Fruit fly (Drosophila melanogaster) whole organism, embryonic: ENCODE results near the gene Fatp1.

Experiments used
- Antp ChIP-seq: fragments of 200-800 bp; sonication (Bioruptor generic); optimal IDR thresholded peaks from 3 replicates; lab custom pipeline; 2016; ENCODE audit warnings: missing biosample characterization, missing genetic modification characterization
- Asciz ChIP-seq: fragments of 200-800 bp; sonication (Bioruptor generic); optimal IDR thresholded peaks from 2 replicates; lab custom pipeline; 2017; ENCODE audit warnings: missing biosample characterization, mild to moderate bottlenecking, missing genetic modification characterization, missing genetic modification reagents
- CG1024 ChIP-seq: fragments of 200-800 bp; sonication (Bioruptor generic); IDR thresholded peaks from 2 replicates; pipeline ENCODE4 v1.3.6; 2022; ENCODE audit warnings: missing biosample characterization, missing genetic modification characterization
- CG10462 ChIP-seq: fragments of 200-800 bp; sonication (Bioruptor generic); optimal IDR thresholded peaks from 2 replicates; lab custom pipeline; 2016; ENCODE audit warnings: missing biosample characterization, missing genetic modification characterization
- CG10565 ChIP-seq: fragments of 200-800 bp; sonication (Bioruptor generic); optimal IDR thresholded peaks from 3 replicates; lab custom pipeline; 2016; ENCODE audit warnings: missing biosample characterization, mild to moderate bottlenecking, missing genetic modification characterization
- CG13624 ChIP-seq: fragments of 200-800 bp; sonication (Bioruptor generic); optimal IDR thresholded peaks from 2 replicates; lab custom pipeline; 2016; ENCODE audit warnings: missing biosample characterization, missing genetic modification characterization
- CG15696 ChIP-seq: fragments of 200-800 bp; sonication (Bioruptor generic); optimal IDR thresholded peaks from 2 replicates; lab custom pipeline; 2019; ENCODE audit warnings: missing biosample characterization, mild to moderate bottlenecking, missing genetic modification characterization, moderate library complexity
- CG1602 ChIP-seq: fragments of 200-800 bp; sonication (Bioruptor generic); optimal IDR thresholded peaks from 3 replicates; lab custom pipeline; 2016; ENCODE audit warnings: missing biosample characterization, missing genetic modification characterization
- CG17568 ChIP-seq: fragments of 200-800 bp; sonication (Bioruptor generic); optimal IDR thresholded peaks from 2 replicates; lab custom pipeline; 2018; ENCODE audit warnings: missing biosample characterization, mild to moderate bottlenecking, missing genetic modification characterization, moderate library complexity
- CG2116 ChIP-seq: fragments of 200-800 bp; sonication (Bioruptor generic); optimal IDR thresholded peaks from 3 replicates; lab custom pipeline; 2018; ENCODE audit warnings: missing biosample characterization, mild to moderate bottlenecking, missing genetic modification characterization
- CG2202 ChIP-seq: fragments of 200-800 bp; sonication (Bioruptor generic); optimal IDR thresholded peaks from 2 replicates; lab custom pipeline; 2018; ENCODE audit warnings: missing biosample characterization, mild to moderate bottlenecking, missing genetic modification characterization
- CG30403 ChIP-seq: fragments of 200-800 bp; sonication (Bioruptor generic); optimal IDR thresholded peaks from 3 replicates; lab custom pipeline; 2016; ENCODE audit warnings: missing biosample characterization, missing genetic modification characterization
- CG4404 ChIP-seq: fragments of 200-800 bp; sonication (Bioruptor generic); IDR thresholded peaks from 2 replicates; pipeline ENCODE4 v1.3.6; 2022; ENCODE audit warnings: missing biosample characterization, missing genetic modification characterization
- CG6654 ChIP-seq: fragments of 200-800 bp; sonication (Bioruptor generic); optimal IDR thresholded peaks from 2 replicates; lab custom pipeline; 2017; ENCODE audit warnings: missing biosample characterization, mild to moderate bottlenecking, missing genetic modification characterization
- CG6683 ChIP-seq: fragments of 200-800 bp; sonication (Bioruptor generic); optimal IDR thresholded peaks from 2 replicates; lab custom pipeline; 2017; ENCODE audit warnings: missing biosample characterization, mild to moderate bottlenecking, missing genetic modification characterization, missing genetic modification reagents
- CG6765 ChIP-seq: fragments of 200-800 bp; sonication (Bioruptor generic); optimal IDR thresholded peaks from 3 replicates; lab custom pipeline; 2017; ENCODE audit warnings: missing biosample characterization, mild to moderate bottlenecking, missing genetic modification characterization
- CG7271 ChIP-seq: fragments of 200-800 bp; sonication (Bioruptor generic); optimal IDR thresholded peaks from 2 replicates; lab custom pipeline; 2018; ENCODE audit warnings: missing biosample characterization, mild to moderate bottlenecking, missing genetic modification characterization, moderate library complexity
- CG7928 ChIP-seq: fragments of 200-800 bp; sonication (Bioruptor generic); optimal IDR thresholded peaks from 2 replicates; lab custom pipeline; 2017; ENCODE audit warnings: missing biosample characterization, mild to moderate bottlenecking, missing genetic modification characterization
- CG9876 ChIP-seq: fragments of 200-800 bp; sonication (Bioruptor generic); optimal IDR thresholded peaks from 2 replicates; lab custom pipeline; 2016; ENCODE audit warnings: missing biosample characterization, missing genetic modification characterization
- D ChIP-seq, 2 experiments: fragments of 200-800 bp in 1 of 2; fragments of >200 bp in 1 of 2; sonication (Bioruptor generic) in 1 of 2; optimal IDR thresholded peaks; 2 replicates in 1 of 2; 3 replicates in 1 of 2; lab custom pipeline; 2017; ENCODE audit warnings: mild to moderate bottlenecking in 1 of 2, missing biosample characterization in 1 of 2, missing genetic modification characterization in 1 of 2, missing genetic modification reagents in 1 of 2
- Dek ChIP-seq: fragments of 200-800 bp; sonication (Bioruptor generic); optimal IDR thresholded peaks from 3 replicates; lab custom pipeline; 2019; ENCODE audit warnings: missing biosample characterization, mild to moderate bottlenecking, missing genetic modification characterization, moderate library complexity
- Fer1 ChIP-seq: fragments of 200-800 bp; sonication (Bioruptor generic); optimal IDR thresholded peaks from 2 replicates; lab custom pipeline; 2017; ENCODE audit warnings: missing biosample characterization, mild to moderate bottlenecking, missing genetic modification characterization
- H2.0 ChIP-seq: fragments of 200-800 bp; sonication (Bioruptor generic); IDR thresholded peaks from 2 replicates; pipeline ENCODE4 v1.3.6; 2022; ENCODE audit warnings: missing biosample characterization, missing genetic modification characterization
- Hr51 ChIP-seq, 2 experiments: fragments of 200-800 bp; sonication (Bioruptor generic); optimal IDR thresholded peaks; 2 replicates in 1 of 2; 3 replicates in 1 of 2; lab custom pipeline; 2016 to 2018; ENCODE audit warnings: missing biosample characterization in 2 of 2, missing genetic modification characterization in 2 of 2, mild to moderate bottlenecking in 1 of 2, moderate library complexity in 1 of 2
- Myb ChIP-seq: fragments of 200-800 bp; sonication (Bioruptor generic); optimal IDR thresholded peaks from 2 replicates; lab custom pipeline; 2016; ENCODE audit warnings: missing biosample characterization, missing genetic modification characterization
- Oli ChIP-seq: fragments of 200-800 bp; sonication (Bioruptor generic); optimal IDR thresholded peaks from 2 replicates; lab custom pipeline; 2018; ENCODE audit warnings: missing biosample characterization, mild to moderate bottlenecking, missing genetic modification characterization, moderate library complexity
- Rfx ChIP-seq: fragments of 200-800 bp; sonication (Bioruptor generic); IDR thresholded peaks from 2 replicates; pipeline ENCODE4 v1.3.6; 2022; ENCODE audit warnings: missing biosample characterization, missing genetic modification characterization
- Sox102F ChIP-seq: fragments of 200-800 bp; sonication (Bioruptor generic); optimal IDR thresholded peaks from 2 replicates; lab custom pipeline; 2018; ENCODE audit warnings: missing biosample characterization, mild to moderate bottlenecking, missing genetic modification characterization, moderate library complexity
- Sry-δ ChIP-seq: fragments of 200-800 bp; sonication (Bioruptor generic); optimal IDR thresholded peaks from 2 replicates; lab custom pipeline; 2016; ENCODE audit warnings: missing biosample characterization, missing genetic modification characterization
- Trl ChIP-seq, 3 experiments: fragments of >200 bp in 2 of 3; fragments of 200-800 bp in 1 of 3; sonication (Bioruptor generic) in 1 of 3; optimal IDR thresholded peaks; 2 replicates in 1 of 3; 3 replicates in 2 of 3; lab custom pipeline; 2016 to 2017; ENCODE audit warnings: missing biosample characterization in 1 of 3, missing genetic modification characterization in 1 of 3
- bcd ChIP-seq: fragments of 200-800 bp; sonication (Bioruptor generic); optimal IDR thresholded peaks from 2 replicates; lab custom pipeline; 2017; ENCODE audit warnings: missing biosample characterization, mild to moderate bottlenecking, missing genetic modification characterization
- btn ChIP-seq: fragments of 200-800 bp; sonication (Bioruptor generic); optimal IDR thresholded peaks from 2 replicates; lab custom pipeline; 2016; ENCODE audit warnings: missing biosample characterization, missing genetic modification characterization
- crol ChIP-seq: fragments of 200-800 bp; sonication (Bioruptor generic); IDR thresholded peaks from 2 replicates; pipeline ENCODE4 v1.3.6; 2022; ENCODE audit warnings: missing biosample characterization, missing genetic modification characterization
- gcm2 ChIP-seq: fragments of 200-800 bp; sonication (Bioruptor generic); optimal IDR thresholded peaks from 2 replicates; lab custom pipeline; 2016; ENCODE audit warnings: missing biosample characterization, missing genetic modification characterization
- grau ChIP-seq: fragments of 200-800 bp; optimal IDR thresholded peaks from 3 replicates; lab custom pipeline; 2019; ENCODE audit warnings: missing biosample characterization, mild to moderate bottlenecking, missing genetic modification characterization, moderate library complexity
- her ChIP-seq: fragments of 200-800 bp; sonication (Bioruptor generic); optimal IDR thresholded peaks from 2 replicates; lab custom pipeline; 2016; ENCODE audit warnings: missing biosample characterization, missing genetic modification characterization
- ind ChIP-seq: fragments of 200-800 bp; sonication (Bioruptor generic); optimal IDR thresholded peaks from 3 replicates; lab custom pipeline; 2016; ENCODE audit warnings: missing biosample characterization, missing genetic modification characterization
- lab ChIP-seq: fragments of 200-800 bp; sonication (Bioruptor generic); optimal IDR thresholded peaks from 3 replicates; lab custom pipeline; 2017; ENCODE audit warnings: missing biosample characterization, missing genetic modification characterization, mild to moderate bottlenecking, moderate library complexity, missing genetic modification reagents
- peb ChIP-seq: fragments of 200-800 bp; sonication (Bioruptor generic); IDR thresholded peaks from 2 replicates; pipeline ENCODE4 v1.3.6; 2022; ENCODE audit warnings: missing biosample characterization, missing genetic modification characterization
- prd ChIP-seq, 3 experiments: fragments of >200 bp in 2 of 3; fragments of 200-800 bp in 1 of 3; sonication (Bioruptor generic) in 1 of 3; optimal IDR thresholded peaks in 2 of 3; IDR thresholded peaks in 1 of 3; 2 replicates in 2 of 3; 3 replicates in 1 of 3; pipeline versions ENCODE4 v1.3.6 to Lab custom; 2017 to 2022; ENCODE audit warnings: missing biosample characterization in 1 of 3, missing genetic modification characterization in 1 of 3
- pzg ChIP-seq: fragments of 200-800 bp; sonication (Bioruptor generic); optimal IDR thresholded peaks from 3 replicates; lab custom pipeline; 2018; ENCODE audit warnings: missing biosample characterization, mild to moderate bottlenecking, missing genetic modification characterization, moderate library complexity
- salm ChIP-seq: fragments of 200-800 bp; sonication (Bioruptor generic); optimal IDR thresholded peaks from 2 replicates; lab custom pipeline; 2018; ENCODE audit warnings: missing biosample characterization, mild to moderate bottlenecking, missing genetic modification characterization
- sd ChIP-seq: fragments of 200-800 bp; sonication (Bioruptor generic); optimal IDR thresholded peaks from 3 replicates; lab custom pipeline; 2018; ENCODE audit warnings: missing biosample characterization, mild to moderate bottlenecking, missing genetic modification characterization, moderate library complexity
- sens-2 ChIP-seq: fragments of 200-800 bp; sonication (Bioruptor generic); IDR thresholded peaks from 2 replicates; pipeline ENCODE4 v1.3.6; 2022; ENCODE audit warnings: missing biosample characterization, missing genetic modification characterization
- slbo ChIP-seq: fragments of 200-800 bp; sonication (Bioruptor generic); IDR thresholded peaks from 2 replicates; pipeline ENCODE4 v1.3.6; 2022; ENCODE audit warnings: missing biosample characterization, missing genetic modification characterization
- stwl ChIP-seq: fragments of 200-800 bp; sonication (Bioruptor generic); optimal IDR thresholded peaks from 3 replicates; lab custom pipeline; 2018; ENCODE audit warnings: missing biosample characterization, mild to moderate bottlenecking, missing genetic modification characterization, moderate library complexity
- vvl ChIP-seq: fragments of 200-800 bp; sonication (Bioruptor generic); IDR thresholded peaks from 2 replicates; pipeline ENCODE4 v1.3.6; 2022; ENCODE audit warnings: missing biosample characterization, missing genetic modification characterization
- wek ChIP-seq: fragments of 200-800 bp; sonication (Bioruptor generic); optimal IDR thresholded peaks from 3 replicates; lab custom pipeline; 2018; ENCODE audit warnings: missing biosample characterization, mild to moderate bottlenecking, missing genetic modification characterization, moderate library complexity

Gene Fatp1

DNA sequence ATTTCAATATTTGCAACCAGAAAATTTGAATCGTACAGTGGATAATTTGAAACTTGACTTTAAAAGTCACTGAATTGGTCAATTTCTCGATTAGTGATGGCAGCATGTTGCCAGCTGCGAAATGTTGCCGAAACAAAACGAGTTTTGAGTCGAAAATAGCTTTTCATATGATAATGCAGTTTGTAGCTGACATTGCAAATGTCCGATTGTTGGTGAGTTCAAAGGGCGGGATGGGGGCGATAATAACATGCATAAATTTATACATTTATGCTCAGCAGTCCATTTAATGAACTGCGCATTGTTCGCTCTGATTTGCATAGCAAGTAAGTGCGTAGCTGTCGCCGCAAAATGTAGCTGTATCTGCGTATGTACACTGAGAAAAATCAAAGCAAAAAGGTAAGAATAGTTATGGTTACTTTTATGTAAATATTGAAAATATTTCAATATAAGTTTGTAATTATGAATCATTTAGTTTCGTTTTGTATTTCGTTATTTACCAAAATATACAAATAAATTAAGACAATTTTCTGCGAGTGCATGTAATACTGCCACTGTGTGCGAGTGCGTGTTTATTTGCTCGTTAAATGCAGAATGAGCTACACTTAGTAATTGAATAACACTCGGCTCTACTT, 10.1 kb upstream of the Fatp1 start, which contains the start of gene Lip4 (continued):
- TF ChIP-seq CG13624: peak; percentile 40
- peak; percentile 54 for TF ChIP-seq peb (GFP tag; lab: Robert Waterston, UW)
- peak; percentile 65 for TF ChIP-seq CG1024
- TF ChIP-seq Hr51 (GFP tag; optimal IDR thresholded peaks at IDR 0.05; lab: Kevin White, UChicago): peak; percentile 2 to 89
- TF ChIP-seq CG7928 (GFP tag; lab: Kevin White, UChicago): peak; percentile 8
- peak; percentile 72 for TF ChIP-seq bcd (GFP tag; lab: Kevin White, UChicago)
- TF ChIP-seq CG30403: peak; percentile 79
- peak; percentile 41 for TF ChIP-seq CG6683 (GFP tag; lab: Kevin White, UChicago)
- TF ChIP-seq grau (tag; lab: Kevin White, UChicago): peak; percentile 79
- no peak; the same call in 1 of the 2 replicates for TF ChIP-seq crol (GFP tag; lab: Robert Waterston, UW)
- peak; percentile 66 for TF ChIP-seq CG15696 (tag; lab: Kevin White, UChicago)
- TF ChIP-seq Myb (GFP tag; lab: Kevin White, UChicago): no peak
- peak; percentile 79 for TF ChIP-seq Rfx (GFP tag; lab: Robert Waterston, UW)
- no peak for TF ChIP-seq Trl (optimal IDR thresholded peaks at IDR 0.05; lab: Kevin White, UChicago)
- peak; percentile 29 for TF ChIP-seq Trl (GFP tag; optimal IDR thresholded peaks at IDR 0.05; lab: Kevin White, UChicago)
- no peak for TF ChIP-seq stwl
- peak; percentile 81 for TF ChIP-seq lab (GFP tag; lab: Kevin White, UChicago)
- peak; percentile 24 for TF ChIP-seq salm
- peak; percentile 13 for TF ChIP-seq CG2202 (tag; lab: Kevin White, UChicago)
- TF ChIP-seq CG2116 (GFP tag; lab: Kevin White, UChicago): peak; percentile 33
- peak; percentile 30 for TF ChIP-seq CG1602
- TF ChIP-seq CG6654: no peak
- peak; percentile 72 for TF ChIP-seq CG6765 (GFP tag; lab: Kevin White, UChicago)
- peak; percentile 83 for TF ChIP-seq slbo (GFP tag; lab: Robert Waterston, UW)
- peak; percentile 86 for TF ChIP-seq vvl
- peak; percentile 74 for TF ChIP-seq CG7271 (tag; lab: Kevin White, UChicago)
- no peak for TF ChIP-seq Antp (GFP tag; lab: Kevin White, UChicago)
- TF ChIP-seq Asciz: peak; percentile 67
- peak; percentile 76 for TF ChIP-seq ind (GFP tag; lab: Kevin White, UChicago)
- TF ChIP-seq Fer1 (GFP tag; lab: Kevin White, UChicago): peak; percentile 85
- TF ChIP-seq prd (optimal IDR thresholded peaks at IDR 0.05; lab: Kevin White, UChicago): no peak
- peak; percentile 86 for TF ChIP-seq prd (GFP tag; IDR thresholded peaks at IDR 0.05; lab: Robert Waterston, UW)
- TF ChIP-seq CG10462 (GFP tag; lab: Kevin White, UChicago): peak; percentile 66
- peak; percentile 76 for TF ChIP-seq Oli (tag; lab: Kevin White, UChicago)
- TF ChIP-seq her (GFP tag; lab: Kevin White, UChicago): no peak
- TF ChIP-seq CG9876 (GFP tag; lab: Kevin White, UChicago): no peak
- no peak for TF ChIP-seq D (optimal IDR thresholded peaks at IDR 0.05; lab: Kevin White, UChicago)
- TF ChIP-seq D (GFP tag; optimal IDR thresholded peaks at IDR 0.05; lab: Kevin White, UChicago): peak; percentile 43
- no peak for TF ChIP-seq CG10565 (GFP tag; lab: Kevin White, UChicago)
- no peak for TF ChIP-seq pzg (GFP tag; lab: Kevin White, UChicago)
- TF ChIP-seq Dek (tag; lab: Kevin White, UChicago): peak; percentile 61
- TF ChIP-seq sd (tag; lab: Kevin White, UChicago): peak; percentile 45
- peak; percentile 86 for TF ChIP-seq Sox102F (GFP tag; lab: Kevin White, UChicago)
- peak; percentile 78 for TF ChIP-seq H2.0 (GFP tag; lab: Robert Waterston, UW)
- TF ChIP-seq Sry-δ (GFP tag; lab: Kevin White, UChicago): no peak
- 0 out of 2 replicates have a peak, but pooled peaks have one; percentile 36 for TF ChIP-seq sens-2 (GFP tag; lab: Robert Waterston, UW)
- TF ChIP-seq btn: no peak
- peak; percentile 62 for TF ChIP-seq CG17568
- peak; percentile 72 for TF ChIP-seq CG4404
- TF ChIP-seq gcm2 (GFP tag; lab: Kevin White, UChicago): no peak
- TF ChIP-seq wek (GFP tag; lab: Kevin White, UChicago): peak; percentile 14
